Fruit fly (Drosophila melanogaster): Measurements from ENCODE around the gene daed.

daed gene

dm6 chr2L:2202853-2203717 lies 13.0 kb downstream of the daed start (continued):
- TF ChIP-seq CG16813 (GFP tag; IDR thresholded peaks at IDR 0.05; ENCODE audit: partially characterized antibody) (peak; percentile 18; the same call in 1 of the 3 replicates), CG32767 (GFP tag; IDR thresholded peaks at IDR 0.05) (no peak), emc (GFP tag; optimal IDR thresholded peaks at IDR 0.05) (no peak), Lpt (GFP tag; optimal IDR thresholded peaks at IDR 0.05) (no peak), rib (GFP tag; IDR thresholded peaks at IDR 0.05) (peak; percentile 70), CG17612 (GFP tag; IDR thresholded peaks at IDR 0.05) (no peak), CG11504 (tag; optimal IDR thresholded peaks at IDR 0.05) (no peak), CG10565 (GFP tag; optimal IDR thresholded peaks at IDR 0.05) (no peak), CG14050 (GFP tag; IDR thresholded peaks at IDR 0.05) (no peak), CG2116 (GFP tag; optimal IDR thresholded peaks at IDR 0.05) (no peak)

dm6 chr2L:2202018-2202852 lies 13.9 kb downstream of the daed start:
- TF ChIP-seq CG15011 (GFP tag; optimal IDR thresholded peaks at IDR 0.05) (peak; percentile 95), grau (tag; optimal IDR thresholded peaks at IDR 0.05) (peak; percentile 97), CG17802 (tag; optimal IDR thresholded peaks at IDR 0.05) (peak; percentile 93), cato (GFP tag; optimal IDR thresholded peaks at IDR 0.05; ENCODE audit: borderline replicate concordance) (peak; percentile 99), CG1647 (GFP tag; optimal IDR thresholded peaks at IDR 0.05) (peak; percentile 96), CG17568 (GFP tag; optimal IDR thresholded peaks at IDR 0.05) (peak; percentile 97), CG10274 (GFP tag; optimal IDR thresholded peaks at IDR 0.05) (peak; percentile 83), CG17328 (GFP tag; IDR thresholded peaks at IDR 0.05) (peak; percentile 100), CG30403 (GFP tag; optimal IDR thresholded peaks at IDR 0.05) (peak; percentile 99), esg (GFP tag; conservative IDR thresholded peaks at IDR 0.05) (peak; percentile 98), Ada2b (GFP tag; IDR thresholded peaks at IDR 0.05) (peak; percentile 99), wor (GFP tag; IDR thresholded peaks at IDR 0.05) (peak; percentile 99), Neu2 (GFP tag; optimal IDR thresholded peaks at IDR 0.05; ENCODE audit: borderline replicate concordance) (peak; percentile 96), Lhr (GFP tag; optimal IDR thresholded peaks at IDR 0.05) (peak; percentile 99), Mes4 (GFP tag; optimal IDR thresholded peaks at IDR 0.05) (peak; percentile 99), Atf3 (GFP tag; optimal IDR thresholded peaks at IDR 0.05) (peak; percentile 98), CG11696 (GFP tag; IDR thresholded peaks at IDR 0.05) (peak; percentile 95), CG1792 (GFP tag; optimal IDR thresholded peaks at IDR 0.05) (peak; percentile 96), C15 (GFP tag; IDR thresholded peaks at IDR 0.05) (peak; percentile 93), CG5953 (GFP tag; IDR thresholded peaks at IDR 0.05) (peak; percentile 99), unc-4 (GFP tag; IDR thresholded peaks at IDR 0.05; ENCODE audit: partially characterized antibody) (no peak), CG33557 (GFP tag; optimal IDR thresholded peaks at IDR 0.05) (peak; percentile 99), CG18476 (GFP tag; optimal IDR thresholded peaks at IDR 0.05) (peak; percentile 98), CG14014 (GFP tag; IDR thresholded peaks at IDR 0.05) (peak; percentile 96), run (tag; optimal IDR thresholded peaks at IDR 0.05) (peak; percentile 98), CG9932 (GFP tag; IDR thresholded peaks at IDR 0.05) (no peak), Hand (GFP tag; optimal IDR thresholded peaks at IDR 0.05) (peak; percentile 77), CG7963 (GFP tag; IDR thresholded peaks at IDR 0.05; ENCODE audit: partially characterized antibody) (peak; percentile 65), gro (GFP tag; optimal IDR thresholded peaks at IDR 0.05) (peak; percentile 14), CG16779 (GFP tag; IDR thresholded peaks at IDR 0.05) (0 out of 2 replicates have a peak, but pooled peaks have one; percentile 35), oc (tag; optimal IDR thresholded peaks at IDR 0.05) (peak; percentile 100), CG32772 (GFP tag; IDR thresholded peaks at IDR 0.05) (peak; percentile 99), bsh (GFP tag; optimal IDR thresholded peaks at IDR 0.05) (peak; percentile 99 to 100), pan (optimal IDR thresholded peaks at IDR 0.05) (no peak), pan (GFP tag; optimal IDR thresholded peaks at IDR 0.05 in 1 of 2, IDR thresholded peaks at IDR 0.05 in 1 of 2) (peak in 1 of 2 experiments; percentile 99), Max (GFP tag; optimal IDR thresholded peaks at IDR 0.05) (peak; percentile 98)
